Worm (Caenorhabditis elegans): Measurements from ENCODE around the gene R74.8.

The R74.8 gene

ce11 chrIII:4191091-4191638, 14.9 kb upstream of the R74.8 start, which contains the start of gene dnj-16:
dnj-16 (plus strand) TSS chrIII:4191141.
- TF ChIP-seq F13C5.2 (tag; optimal IDR thresholded peaks at IDR 0.05) (peak; percentile 9), aly-1 (tag; optimal IDR thresholded peaks at IDR 0.05) (no peak)

- TF ChIP-seq B0310.2 (tag; optimal IDR thresholded peaks at IDR 0.05): peak; percentile 62
- TF ChIP-seq ets-7 (tag; optimal IDR thresholded peaks at IDR 0.05): no peak
- peak; percentile 42 for TF ChIP-seq hmg-4 (GFP tag; optimal IDR thresholded peaks at IDR 0.05)
- no peak for TF ChIP-seq hnd-1 (tag; optimal IDR thresholded peaks at IDR 0.05)
- TF ChIP-seq ceh-36 (tag; optimal IDR thresholded peaks at IDR 0.05): no peak
- TF ChIP-seq tbx-11 (GFP tag; IDR thresholded peaks at IDR 0.05): no peak
- peak; percentile 63 for TF ChIP-seq F13C5.2 (tag; optimal IDR thresholded peaks at IDR 0.05)
- TF ChIP-seq sea-1 (GFP tag; conservative IDR thresholded peaks at IDR 0.05): 0 out of 2 replicates have a peak, but pooled peaks have one; percentile 21
- peak; percentile 15 for TF ChIP-seq aly-1 (tag; optimal IDR thresholded peaks at IDR 0.05)
- TF ChIP-seq ama-1 (optimal IDR thresholded peaks at IDR 0.05): peak; percentile 6
Measured at ce11 chrIII:4193659-4194103, 12.4 kb upstream of the R74.8 start, which contains the start of gene xbp-1. xbp-1 (plus strand) TSS chrIII:4193809.

ce11 chrIII:4194349-4195110, 11.5 kb upstream of the R74.8 start:
- no peak for TF ChIP-seq tra-4 (tag; optimal IDR thresholded peaks at IDR 0.05)
- TF ChIP-seq sea-1 (GFP tag; conservative IDR thresholded peaks at IDR 0.05): no peak
- no peak for TF ChIP-seq hmg-4 (GFP tag; optimal IDR thresholded peaks at IDR 0.05)
- no peak for TF ChIP-seq aly-1 (tag; optimal IDR thresholded peaks at IDR 0.05)
- no peak for TF ChIP-seq hmbx-1 (tag; optimal IDR thresholded peaks at IDR 0.05)
- no peak for TF ChIP-seq flt-1 (GFP tag; IDR thresholded peaks at IDR 0.05)
- no peak for TF ChIP-seq hnd-1 (tag; optimal IDR thresholded peaks at IDR 0.05)
- no peak for TF ChIP-seq tbx-11 (GFP tag; IDR thresholded peaks at IDR 0.05)
- no peak for TF ChIP-seq F13C5.2 (tag; optimal IDR thresholded peaks at IDR 0.05)
- no peak for TF ChIP-seq ceh-13 (GFP tag; optimal IDR thresholded peaks at IDR 0.05)
- TF ChIP-seq ceh-36 (tag; optimal IDR thresholded peaks at IDR 0.05): no peak
- no peak for TF ChIP-seq B0310.2 (tag; optimal IDR thresholded peaks at IDR 0.05)
- TF ChIP-seq tbx-37 (GFP tag; conservative IDR thresholded peaks at IDR 0.05): no peak
- no peak for TF ChIP-seq pes-1 (GFP tag; IDR thresholded peaks at IDR 0.05)
- TF ChIP-seq ama-1 (optimal IDR thresholded peaks at IDR 0.05): no peak

DNA sequence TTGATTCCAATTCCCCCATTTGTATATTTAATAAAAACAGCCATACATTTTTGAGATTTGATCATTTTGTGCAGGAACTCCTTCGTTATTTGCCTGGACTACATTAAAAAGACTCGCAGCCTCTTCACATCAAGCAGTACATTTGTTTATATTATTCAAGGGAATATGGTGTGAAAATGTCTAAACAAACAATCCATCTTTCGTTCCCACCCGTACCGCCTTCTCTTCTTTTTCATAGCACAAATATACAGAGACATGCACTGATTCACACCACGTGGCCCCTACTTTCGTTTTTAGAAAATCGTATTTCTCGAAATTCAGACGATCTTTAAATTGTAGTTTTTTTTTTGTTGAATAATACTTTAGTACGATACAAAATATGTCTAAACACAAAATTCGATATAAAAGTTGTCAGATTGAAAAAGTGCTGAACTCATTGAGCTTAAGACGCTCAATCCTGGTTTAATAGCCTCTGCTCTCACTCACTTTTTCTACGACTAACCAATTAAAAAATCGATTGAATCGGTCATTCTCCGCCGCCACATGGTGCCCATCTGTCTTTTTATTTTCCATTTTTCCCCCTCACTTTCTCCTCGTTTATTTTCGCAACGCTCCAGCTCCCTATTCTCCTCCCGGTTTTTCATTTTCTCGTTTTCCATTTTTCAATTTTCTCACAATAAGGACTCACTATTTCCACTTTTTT, 10.6 kb upstream of the R74.8 start:
- TF ChIP-seq flt-1 (GFP tag; IDR thresholded peaks at IDR 0.05) (no peak), tbx-37 (GFP tag; conservative IDR thresholded peaks at IDR 0.05) (0 out of 2 replicates have a peak, but pooled peaks have one; percentile 5), sea-1 (GFP tag; conservative IDR thresholded peaks at IDR 0.05) (0 out of 2 replicates have a peak, but pooled peaks have one; percentile 35), ceh-13 (GFP tag; optimal IDR thresholded peaks at IDR 0.05) (no peak), B0310.2 (tag; optimal IDR thresholded peaks at IDR 0.05) (no peak), ceh-36 (tag; optimal IDR thresholded peaks at IDR 0.05) (no peak), scrt-1 (GFP tag; IDR thresholded peaks at IDR 0.05) (no peak)

- TF ChIP-seq tbx-37 (GFP tag; conservative IDR thresholded peaks at IDR 0.05): peak; percentile 59; the same call in 1 of the 2 replicates
- TF ChIP-seq sea-1 (GFP tag; conservative IDR thresholded peaks at IDR 0.05): no peak
- no peak for TF ChIP-seq ets-7 (tag; optimal IDR thresholded peaks at IDR 0.05)
- TF ChIP-seq ama-1 (optimal IDR thresholded peaks at IDR 0.05): no peak
- no peak for TF ChIP-seq tbx-11 (GFP tag; IDR thresholded peaks at IDR 0.05)
- TF ChIP-seq hmg-4 (GFP tag; optimal IDR thresholded peaks at IDR 0.05): peak; percentile 41
- TF ChIP-seq ceh-36 (tag; optimal IDR thresholded peaks at IDR 0.05): no peak
- no peak for TF ChIP-seq flt-1 (GFP tag; IDR thresholded peaks at IDR 0.05)
Measured at ce11 chrIII:4196301-4196987, 9.6 kb upstream of the R74.8 start.

- no peak for TF ChIP-seq pes-1 (GFP tag; IDR thresholded peaks at IDR 0.05)
- no peak for TF ChIP-seq ceh-13 (GFP tag; optimal IDR thresholded peaks at IDR 0.05)
- no peak for TF ChIP-seq flt-1 (GFP tag; IDR thresholded peaks at IDR 0.05)
- TF ChIP-seq hmbx-1 (tag; optimal IDR thresholded peaks at IDR 0.05): no peak
- no peak for TF ChIP-seq ceh-36 (tag; optimal IDR thresholded peaks at IDR 0.05)
- TF ChIP-seq F13C5.2 (tag; optimal IDR thresholded peaks at IDR 0.05): no peak
- no peak for TF ChIP-seq B0310.2 (tag; optimal IDR thresholded peaks at IDR 0.05)
- no peak for TF ChIP-seq scrt-1 (GFP tag; IDR thresholded peaks at IDR 0.05)
- TF ChIP-seq hnd-1 (tag; optimal IDR thresholded peaks at IDR 0.05): no peak
- no peak for TF ChIP-seq hmg-4 (GFP tag; optimal IDR thresholded peaks at IDR 0.05)
- TF ChIP-seq sea-1 (GFP tag; conservative IDR thresholded peaks at IDR 0.05): no peak
- no peak for TF ChIP-seq ets-7 (tag; optimal IDR thresholded peaks at IDR 0.05)
- TF ChIP-seq ama-1 (optimal IDR thresholded peaks at IDR 0.05): no peak
- no peak for TF ChIP-seq tbx-11 (GFP tag; IDR thresholded peaks at IDR 0.05)
- no peak for TF ChIP-seq tbx-37 (GFP tag; conservative IDR thresholded peaks at IDR 0.05)
- TF ChIP-seq tra-4 (tag; optimal IDR thresholded peaks at IDR 0.05): no peak
- no peak for TF ChIP-seq aly-1 (tag; optimal IDR thresholded peaks at IDR 0.05)
Measured at ce11 chrIII:4196988-4197384, 9.1 kb upstream of the R74.8 start, which contains the start of gene asd-1. asd-1 (plus strand) TSS chrIII:4197285.

ce11 chrIII:4204072-4204471, 2.0 kb upstream of the R74.8 start, which contains the start of the genes pelo-1 and R74.7:
pelo-1 (minus strand) TSS chrIII:4204222.
R74.7 (plus strand) TSS chrIII:4204429.
- TF ChIP-seq B0310.2 (tag; optimal IDR thresholded peaks at IDR 0.05) (no peak), F13C5.2 (tag; optimal IDR thresholded peaks at IDR 0.05) (no peak), ceh-36 (tag; optimal IDR thresholded peaks at IDR 0.05) (no peak), tra-4 (tag; optimal IDR thresholded peaks at IDR 0.05) (no peak), flt-1 (GFP tag; IDR thresholded peaks at IDR 0.05) (no peak), scrt-1 (GFP tag; IDR thresholded peaks at IDR 0.05) (no peak), pes-1 (GFP tag; IDR thresholded peaks at IDR 0.05) (no peak), hnd-1 (tag; optimal IDR thresholded peaks at IDR 0.05) (no peak), tbx-11 (GFP tag; IDR thresholded peaks at IDR 0.05) (no peak), hmbx-1 (tag; optimal IDR thresholded peaks at IDR 0.05) (no peak)

Data from whole organism, early embryonic.